Worm (Caenorhabditis elegans) whole organism, mixed stage, embryonic: ENCODE measurements around the gene mtch-1.

Experiments
- M03D4.4 ChIP-seq: sonication (generic microtip); optimal IDR thresholded peaks from 2 replicates; lab custom pipeline; 2017; ENCODE audit warnings: mild to moderate bottlenecking, missing genetic modification characterization, missing compliant biosample characterization
- bed-3 ChIP-seq: fragments of 200-800 bp; sonication (Bioruptor generic); optimal IDR thresholded peaks from 3 replicates; lab custom pipeline; 2018; ENCODE audit warnings: mild to moderate bottlenecking, missing genetic modification characterization, moderate library complexity, missing compliant biosample characterization
- blmp-1 ChIP-seq: fragments of 150-350 bp; optimal IDR thresholded peaks from 2 replicates; lab custom pipeline; 2014; ENCODE audit warnings: missing biosample characterization, missing genetic modification characterization
- ceh-39 ChIP-seq: fragments of 150-350 bp; optimal IDR thresholded peaks from 2 replicates; lab custom pipeline; 2014; ENCODE audit warnings: missing biosample characterization, missing genetic modification characterization
- ceh-43 ChIP-seq: fragments of 200-800 bp; sonication (Bioruptor generic); optimal IDR thresholded peaks from 2 replicates; lab custom pipeline; 2018; ENCODE audit warnings: mild to moderate bottlenecking, missing genetic modification characterization, moderate library complexity, missing compliant biosample characterization
- ceh-83 ChIP-seq: fragments of 200-800 bp; sonication (Bioruptor generic); optimal IDR thresholded peaks from 2 replicates; lab custom pipeline; 2018; ENCODE audit warnings: mild to moderate bottlenecking, missing genetic modification characterization, missing compliant biosample characterization
- ces-1 ChIP-seq: fragments of 150-350 bp; optimal IDR thresholded peaks from 2 replicates; lab custom pipeline; 2014; ENCODE audit warnings: missing biosample characterization, missing genetic modification reagents, missing genetic modification characterization
- cnd-1 ChIP-seq: fragments of 200-800 bp; sonication (Bioruptor generic); optimal IDR thresholded peaks from 2 replicates; lab custom pipeline; 2018; ENCODE audit warnings: mild to moderate bottlenecking, missing genetic modification characterization, missing compliant biosample characterization
- drap-1 ChIP-seq: fragments of 200-800 bp; sonication (Bioruptor generic); optimal IDR thresholded peaks from 3 replicates; lab custom pipeline; 2018; ENCODE audit warnings: mild to moderate bottlenecking, missing genetic modification characterization, missing compliant biosample characterization
- elt-1 ChIP-seq: sonication (generic microtip); optimal IDR thresholded peaks from 2 replicates; lab custom pipeline; 2017; ENCODE audit warnings: missing genetic modification characterization, mild to moderate bottlenecking, missing compliant biosample characterization, antibody characterized with exemption, moderate library complexity, borderline replicate concordance; ENCODE audit not compliant: insufficient read depth
- elt-3 ChIP-seq: fragments of 150-350 bp; optimal IDR thresholded peaks from 2 replicates; lab custom pipeline; 2014; ENCODE audit warnings: missing biosample characterization, missing genetic modification characterization
- ham-2 ChIP-seq: fragments of 200-800 bp; sonication (Bioruptor generic); optimal IDR thresholded peaks from 2 replicates; lab custom pipeline; 2018; ENCODE audit warnings: mild to moderate bottlenecking, missing genetic modification characterization, missing compliant biosample characterization
- hlh-1 ChIP-seq: fragments of 150-350 bp; optimal IDR thresholded peaks from 2 replicates; lab custom pipeline; 2014; ENCODE audit warnings: missing biosample characterization, missing genetic modification reagents, missing genetic modification characterization
- lin-13 ChIP-seq: fragments of 150-350 bp; optimal IDR thresholded peaks from 2 replicates; lab custom pipeline; 2014; ENCODE audit warnings: missing biosample characterization, missing genetic modification characterization
- lin-32 ChIP-seq: fragments of 200-800 bp; sonication (Bioruptor generic); optimal IDR thresholded peaks from 2 replicates; lab custom pipeline; 2018; ENCODE audit warnings: mild to moderate bottlenecking, missing genetic modification characterization, missing compliant biosample characterization
- lsy-2 ChIP-seq: fragments of 150-350 bp; optimal IDR thresholded peaks from 2 replicates; lab custom pipeline; 2014; ENCODE audit warnings: missing biosample characterization, missing genetic modification characterization
- mab-5 ChIP-seq: fragments of 150-350 bp; optimal IDR thresholded peaks from 2 replicates; lab custom pipeline; 2014; ENCODE audit warnings: missing biosample characterization, missing genetic modification characterization
- mep-1 ChIP-seq: fragments of 150-350 bp; optimal IDR thresholded peaks from 2 replicates; lab custom pipeline; 2017; ENCODE audit warnings: missing biosample characterization, missing genetic modification reagents, missing genetic modification characterization, inconsistent platforms
- mls-2 ChIP-seq: sonication (generic microtip); optimal IDR thresholded peaks from 2 replicates; lab custom pipeline; 2016; ENCODE audit warnings: mild to moderate bottlenecking, missing genetic modification characterization, moderate library complexity, missing compliant biosample characterization
- nhr-12 ChIP-seq: fragments of 150-350 bp; optimal IDR thresholded peaks from 2 replicates; lab custom pipeline; 2014; ENCODE audit warnings: missing biosample characterization, missing genetic modification characterization
- nhr-2 ChIP-seq: fragments of 150-350 bp; optimal IDR thresholded peaks from 2 replicates; lab custom pipeline; 2014; ENCODE audit warnings: missing biosample characterization, missing genetic modification characterization
- nhr-237 ChIP-seq: fragments of 150-350 bp; optimal IDR thresholded peaks from 2 replicates; lab custom pipeline; 2014; ENCODE audit warnings: missing biosample characterization, missing genetic modification characterization
- nhr-28 ChIP-seq: fragments of 150-350 bp; optimal IDR thresholded peaks from 2 replicates; lab custom pipeline; 2014; ENCODE audit warnings: missing biosample characterization, missing genetic modification characterization
- nhr-76 ChIP-seq: sonication (generic microtip); optimal IDR thresholded peaks from 2 replicates; lab custom pipeline; 2017; ENCODE audit warnings: missing biosample characterization, missing genetic modification characterization
- sem-2 ChIP-seq: fragments of 200-800 bp; sonication (Bioruptor generic); optimal IDR thresholded peaks from 2 replicates; lab custom pipeline; 2018; ENCODE audit warnings: mild to moderate bottlenecking, missing genetic modification characterization, missing compliant biosample characterization
- snpc-4 ChIP-seq: fragments of 150-350 bp; optimal IDR thresholded peaks from 2 replicates; lab custom pipeline; 2014; ENCODE audit warnings: missing biosample characterization, missing genetic modification characterization
- tbx-8 ChIP-seq: fragments of 200-800 bp; sonication (Bioruptor generic); optimal IDR thresholded peaks from 2 replicates; lab custom pipeline; 2018; ENCODE audit warnings: mild to moderate bottlenecking, missing genetic modification characterization, moderate library complexity, missing compliant biosample characterization
- unc-120 ChIP-seq: sonication (generic microtip); optimal IDR thresholded peaks from 2 replicates; lab custom pipeline; 2017; ENCODE audit warnings: missing genetic modification characterization, missing compliant biosample characterization; ENCODE audit not compliant: poor library complexity, severe bottlenecking
- unc-39 ChIP-seq: fragments of 150-350 bp; optimal IDR thresholded peaks from 2 replicates; lab custom pipeline; 2014; ENCODE audit warnings: missing biosample characterization, missing genetic modification characterization
- unc-62 ChIP-seq: fragments of 150-350 bp; optimal IDR thresholded peaks from 2 replicates; lab custom pipeline; 2014; ENCODE audit warnings: missing biosample characterization, missing genetic modification reagents, missing genetic modification characterization
- zip-8 ChIP-seq: fragments of 150-350 bp; optimal IDR thresholded peaks from 2 replicates; lab custom pipeline; 2014; ENCODE audit warnings: missing biosample characterization, missing genetic modification characterization
- ztf-11 ChIP-seq: fragments of 150-350 bp; optimal IDR thresholded peaks from 2 replicates; lab custom pipeline; 2014; ENCODE audit warnings: missing biosample characterization, missing genetic modification characterization

Gene mtch-1

DNA sequence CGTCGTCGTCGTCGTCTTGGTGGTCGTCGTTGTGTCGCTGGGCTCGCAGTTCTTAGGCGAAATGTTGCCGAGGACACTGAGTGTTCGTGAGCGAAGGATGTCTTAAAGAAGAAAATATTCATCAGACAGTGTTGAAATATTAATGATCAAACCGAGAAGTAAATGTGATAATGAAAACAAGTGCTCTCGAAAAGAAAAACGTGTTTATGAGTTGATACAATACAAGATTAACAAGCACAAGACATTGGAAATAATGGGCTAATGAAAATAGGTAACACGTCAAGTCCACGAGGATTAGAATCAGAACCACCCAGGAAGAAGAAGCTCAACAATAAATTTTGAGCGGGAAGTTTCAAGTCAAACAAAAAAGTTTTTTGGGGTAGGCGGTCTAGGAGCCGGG, 38.0 kb upstream of the mtch-1 start, which contains the start of gene K02A2.5:
Gene K02A2.5 (minus strand): TSS at position 101 of the 400 bp plus-strand sequence.
- no peak for TF ChIP-seq nhr-237 (tag; lab: Kevin White, UChicago)
- TF ChIP-seq cnd-1 (tag; lab: Kevin White, UChicago), result no peak

DNA sequence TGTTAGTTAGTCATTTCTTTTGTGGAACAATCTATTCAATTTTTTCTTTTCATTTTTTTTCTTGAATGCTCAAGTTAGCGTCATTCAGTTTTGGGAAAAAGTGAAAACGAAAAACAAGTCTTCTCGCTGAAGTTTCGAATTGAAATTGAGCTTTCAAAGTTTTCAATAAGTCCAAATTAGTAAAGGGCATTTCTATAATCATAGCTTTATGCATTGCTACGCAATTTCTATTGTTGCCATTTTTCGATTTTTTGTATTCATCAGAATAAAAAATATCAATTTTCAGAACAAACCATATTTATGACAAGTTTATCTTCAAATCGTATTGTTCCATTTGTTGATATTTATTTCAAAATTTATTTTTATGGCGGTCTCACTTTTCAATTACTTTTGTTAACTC, 34.2 kb upstream of the mtch-1 start, which contains the start of gene srd-55:
Gene srd-55 (plus strand): TSS at position 301 of the 400 bp plus-strand sequence.
- TF ChIP-seq hlh-1 (tag; lab: Kevin White, UChicago) (no peak), zip-8 (no peak), snpc-4 (tag; lab: Kevin White, UChicago) (no peak), lin-32 (no peak), ces-1 (no peak), nhr-12 (tag; lab: Kevin White, UChicago) (no peak), elt-1 (tag; lab: Kevin White, UChicago) (no peak), nhr-237 (tag; lab: Kevin White, UChicago) (no peak), nhr-76 (tag; lab: Kevin White, UChicago) (no peak), bed-3 (GFP tag; lab: Kevin White, UChicago) (no peak), nhr-28 (tag; lab: Kevin White, UChicago) (no peak), sem-2 (GFP tag; lab: Kevin White, UChicago) (no peak), tbx-8 (GFP tag; lab: Kevin White, UChicago) (no peak), unc-120 (no peak), mep-1 (tag; lab: Kevin White, UChicago) (no peak), ham-2 (GFP tag; lab: Kevin White, UChicago) (no peak), blmp-1 (tag; lab: Kevin White, UChicago) (no peak), unc-39 (tag; lab: Kevin White, UChicago) (no peak)
- TF ChIP-seq, all 35 proteins: peak for 0

- TF ChIP-seq mep-1 (tag; lab: Kevin White, UChicago) (no peak), zip-8 (peak; percentile 28)
These were observed 32.5 kb upstream of the mtch-1 start for ce11 chrII:7406438-7406837.

ce11 chrII:7405262-7405661, 31.3 kb upstream of the mtch-1 start:
- no peak for TF ChIP-seq ces-1
- no peak for TF ChIP-seq ztf-11
- no peak for TF ChIP-seq mab-5 (tag; lab: Kevin White, UChicago)
- TF ChIP-seq hlh-1 (tag; lab: Kevin White, UChicago), result no peak
- TF ChIP-seq ham-2 (GFP tag; lab: Kevin White, UChicago), result peak; percentile 24
- no peak for TF ChIP-seq ceh-83 (GFP tag; lab: Kevin White, UChicago)
- TF ChIP-seq blmp-1 (tag; lab: Kevin White, UChicago), result peak; percentile 89
- no peak for TF ChIP-seq ceh-43 (GFP tag; lab: Kevin White, UChicago)
- no peak for TF ChIP-seq drap-1 (GFP tag; lab: Kevin White, UChicago)
- TF ChIP-seq nhr-237 (tag; lab: Kevin White, UChicago), result no peak
- no peak for TF ChIP-seq unc-62 (GFP tag; lab: Kevin White, UChicago)
- no peak for TF ChIP-seq bed-3 (GFP tag; lab: Kevin White, UChicago)
- no peak for TF ChIP-seq nhr-2 (tag; lab: Kevin White, UChicago)
- TF ChIP-seq mls-2, result no peak
- no peak for TF ChIP-seq lin-32
- TF ChIP-seq elt-3, result no peak
- TF ChIP-seq lin-13 (tag; lab: Kevin White, UChicago), result no peak
- no peak for TF ChIP-seq nhr-28 (tag; lab: Kevin White, UChicago)
- peak; percentile 68 for TF ChIP-seq zip-8

DNA sequence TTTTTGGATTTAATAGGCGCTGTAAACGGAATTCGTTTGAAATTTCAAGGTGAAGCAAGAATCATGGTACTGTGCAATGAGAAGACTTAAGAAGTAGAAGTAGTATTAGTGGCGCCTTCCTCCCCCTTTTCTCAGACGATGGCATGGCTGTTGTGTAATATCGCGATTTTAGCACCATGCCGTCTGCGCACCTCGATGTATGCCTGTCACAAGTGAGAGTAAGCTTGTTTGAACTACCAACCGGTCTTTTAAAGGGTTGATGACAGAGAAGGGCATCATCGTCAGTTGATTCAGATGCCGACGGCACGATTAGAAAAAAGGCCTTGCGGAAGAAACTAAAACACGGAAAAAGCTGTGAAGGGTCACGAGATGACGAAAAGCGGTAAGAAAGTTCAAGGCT, 30.0 kb upstream of the mtch-1 start:
- TF ChIP-seq ztf-11 (no peak), blmp-1 (tag; lab: Kevin White, UChicago) (no peak), ceh-39 (no peak), nhr-28 (tag; lab: Kevin White, UChicago) (no peak), nhr-12 (tag; lab: Kevin White, UChicago) (no peak), bed-3 (GFP tag; lab: Kevin White, UChicago) (no peak), hlh-1 (tag; lab: Kevin White, UChicago) (no peak), snpc-4 (tag; lab: Kevin White, UChicago) (no peak)

- no peak for TF ChIP-seq ztf-11
- no peak for TF ChIP-seq elt-3
- TF ChIP-seq blmp-1 (tag; lab: Kevin White, UChicago), result no peak
- TF ChIP-seq nhr-12 (tag; lab: Kevin White, UChicago), result no peak
- no peak for TF ChIP-seq lsy-2
- no peak for TF ChIP-seq M03D4.4 (tag; lab: Kevin White, UChicago)
- no peak for TF ChIP-seq unc-62 (GFP tag; lab: Kevin White, UChicago)
- no peak for TF ChIP-seq drap-1 (GFP tag; lab: Kevin White, UChicago)
These were observed 28.7 kb upstream of the mtch-1 start, which contains the start of gene nas-7 for ce11 chrII:7402625-7403024. Gene nas-7, minus strand, starts transcription at chrII:7402725.
